Fruit fly (Drosophila melanogaster) whole organism, wandering third instar larva: ENCODE results near the gene Neurochondrin.

Experiments used
- Abd-B ChIP-seq: fragments of >200 bp; optimal IDR thresholded peaks from 2 replicates; lab custom pipeline; 2017; ENCODE audit warnings: missing biosample characterization, missing genetic modification characterization
- CG32264 ChIP-seq: fragments of 200-800 bp; sonication (Bioruptor generic); optimal IDR thresholded peaks from 2 replicates; lab custom pipeline; 2016; ENCODE audit warnings: missing biosample characterization, missing genetic modification characterization
- CG9705 ChIP-seq: fragments of 200-800 bp; sonication (Bioruptor generic); optimal IDR thresholded peaks from 2 replicates; lab custom pipeline; 2018; ENCODE audit warnings: missing biosample characterization, mild to moderate bottlenecking, missing genetic modification characterization
- CrebA ChIP-seq: fragments of 200-800 bp; sonication (Bioruptor generic); optimal IDR thresholded peaks from 2 replicates; lab custom pipeline; 2016; ENCODE audit warnings: missing biosample characterization, mild to moderate bottlenecking, missing genetic modification characterization, borderline replicate concordance
- Dif ChIP-seq: fragments of 200-275, 200-300 bp; sonication (Bioruptor generic); optimal IDR thresholded peaks from 2 replicates; lab custom pipeline; 2018; ENCODE audit warnings: missing biosample characterization, missing genetic modification characterization; ENCODE audit not compliant: partially characterized antibody
- HLH106 ChIP-seq: fragments of 200-800 bp; optimal IDR thresholded peaks from 3 replicates; lab custom pipeline; 2019; ENCODE audit warnings: missing biosample characterization, mild to moderate bottlenecking, missing genetic modification characterization, moderate library complexity
- Hnf4 ChIP-seq: fragments of 200-800 bp; sonication (Bioruptor generic); optimal IDR thresholded peaks from 2 replicates; lab custom pipeline; 2016; ENCODE audit warnings: missing biosample characterization, mild to moderate bottlenecking, missing genetic modification characterization
- Hr78 ChIP-seq: fragments of >200 bp; optimal IDR thresholded peaks from 2 replicates; lab custom pipeline; 2017; ENCODE audit warnings: missing biosample characterization, missing genetic modification characterization
- Hr83 ChIP-seq: fragments of 200-300 bp; sonication (Bioruptor generic); optimal IDR thresholded peaks from 2 replicates; lab custom pipeline; 2016; ENCODE audit warnings: missing biosample characterization, mild to moderate bottlenecking, missing genetic modification characterization, moderate library complexity; ENCODE audit not compliant: poor library complexity, severe bottlenecking
- Jra ChIP-seq: sonication (Bioruptor generic); optimal IDR thresholded peaks from 2 replicates; lab custom pipeline; 2016; ENCODE audit warnings: missing biosample characterization, missing genetic modification characterization
- Mio ChIP-seq: sonication (Bioruptor generic); optimal IDR thresholded peaks from 2 replicates; lab custom pipeline; 2016; ENCODE audit warnings: missing biosample characterization, missing genetic modification characterization
- Myc ChIP-seq: fragments of >200 bp; optimal IDR thresholded peaks from 2 replicates; lab custom pipeline; 2017
- N ChIP-seq: fragments of >200 bp; optimal IDR thresholded peaks from 2 replicates; lab custom pipeline; 2018; ENCODE audit warnings: missing biosample characterization, missing external identifiers, missing genetic modification characterization
- OdsH ChIP-seq: fragments of 200-800 bp; sonication (Bioruptor generic); optimal IDR thresholded peaks from 2 replicates; lab custom pipeline; 2016; ENCODE audit warnings: missing biosample characterization, mild to moderate bottlenecking, missing genetic modification characterization
- Sp1 ChIP-seq: fragments of 200-800 bp; sonication (Bioruptor generic); optimal IDR thresholded peaks from 3 replicates; lab custom pipeline; 2019; ENCODE audit warnings: missing biosample characterization, mild to moderate bottlenecking, missing genetic modification characterization, moderate library complexity
- br ChIP-seq: fragments of 200-800 bp; sonication (Bioruptor generic); optimal IDR thresholded peaks from 2 replicates; lab custom pipeline; 2016; ENCODE audit warnings: missing biosample characterization, missing genetic modification characterization
- dl ChIP-seq, 2 experiments: fragments of 175-275, 200-275 bp in 1 of 2; fragments of 200-275 bp in 1 of 2; sonication (Bioruptor generic); optimal IDR thresholded peaks; lab custom pipeline; 2018; ENCODE audit warnings: mild to moderate bottlenecking in 2 of 2, missing biosample characterization in 2 of 2, missing genetic modification characterization in 2 of 2, moderate library complexity in 2 of 2; ENCODE audit not compliant: partially characterized antibody in 2 of 2, insufficient read depth in 1 of 2
- dmrt93B ChIP-seq: fragments of 200-800 bp; sonication (Bioruptor generic); optimal IDR thresholded peaks from 2 replicates; lab custom pipeline; 2018; ENCODE audit warnings: missing biosample characterization, mild to moderate bottlenecking, missing genetic modification characterization
- ey ChIP-seq: fragments of 200-800 bp; sonication (Bioruptor generic); optimal IDR thresholded peaks from 2 replicates; lab custom pipeline; 2016; ENCODE audit warnings: missing biosample characterization, missing genetic modification characterization
- foxo ChIP-seq, 2 experiments: fragments of 200-800 bp; sonication (Bioruptor generic); optimal IDR thresholded peaks; 2 replicates in 1 of 2; 3 replicates in 1 of 2; lab custom pipeline; 2016 to 2017; ENCODE audit warnings: missing biosample characterization in 2 of 2, missing genetic modification characterization in 2 of 2
- fru ChIP-seq: fragments of 200-800 bp; sonication (Bioruptor generic); optimal IDR thresholded peaks from 3 replicates; lab custom pipeline; 2016; ENCODE audit warnings: missing biosample characterization, mild to moderate bottlenecking, missing genetic modification characterization
- h ChIP-seq: fragments of 200-800 bp; sonication (Bioruptor generic); optimal IDR thresholded peaks from 3 replicates; lab custom pipeline; 2016; ENCODE audit warnings: missing biosample characterization, mild to moderate bottlenecking, missing genetic modification characterization
- jim ChIP-seq: fragments of 175-275, 200-325 bp; sonication (Bioruptor generic); optimal IDR thresholded peaks from 2 replicates; lab custom pipeline; 2016; ENCODE audit warnings: missing biosample characterization, mild to moderate bottlenecking, missing genetic modification characterization
- lola ChIP-seq: fragments of >200 bp; optimal IDR thresholded peaks from 2 replicates; lab custom pipeline; 2017; ENCODE audit warnings: missing biosample characterization, missing genetic modification characterization
- pan ChIP-seq: fragments of >200 bp; optimal IDR thresholded peaks from 2 replicates; lab custom pipeline; 2017
- sv ChIP-seq: fragments of 200-800 bp; sonication (Bioruptor generic); optimal IDR thresholded peaks from 3 replicates; lab custom pipeline; 2016; ENCODE audit warnings: missing biosample characterization, missing genetic modification characterization
- tai ChIP-seq: sonication (Bioruptor generic); optimal IDR thresholded peaks from 2 replicates; lab custom pipeline; 2016; ENCODE audit warnings: missing biosample characterization, missing genetic modification characterization
- usp ChIP-seq: fragments of >200 bp; optimal IDR thresholded peaks from 2 replicates; lab custom pipeline; 2017; ENCODE audit warnings: missing biosample characterization, missing genetic modification characterization
- woc ChIP-seq: sonication (Bioruptor generic); optimal IDR thresholded peaks from 2 replicates; lab custom pipeline; 2016; ENCODE audit warnings: missing biosample characterization, mild to moderate bottlenecking, missing genetic modification characterization

The Neurochondrin gene

DNA sequence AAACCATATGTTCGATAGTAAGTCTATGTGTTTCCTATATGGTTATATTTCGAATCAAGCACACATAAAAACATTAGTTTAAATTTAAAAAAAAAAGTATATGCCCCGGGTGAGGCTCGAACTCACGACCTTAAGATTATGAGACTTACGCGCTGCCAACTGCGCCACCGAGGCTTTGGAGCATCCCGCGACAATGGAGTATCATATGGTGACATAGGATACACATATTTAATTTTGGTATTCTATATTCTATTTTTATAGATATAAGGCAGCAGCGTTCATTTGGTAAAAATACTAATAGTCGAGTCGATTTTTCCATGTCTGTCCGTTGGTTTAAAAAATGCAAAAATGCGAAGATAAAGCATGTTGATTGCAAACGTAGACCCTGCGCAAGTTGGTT lies 27.7 kb downstream of the Neurochondrin start:
- TF ChIP-seq foxo (GFP tag; optimal IDR thresholded peaks at IDR 0.05; lab: Kevin White, UChicago) (no peak), HLH106 (tag; lab: Kevin White, UChicago) (no peak), Hr78 (GFP tag; lab: Kevin White, UChicago) (no peak), Dif (GFP tag; lab: Kevin White, UChicago) (no peak), jim (GFP tag; lab: Kevin White, UChicago) (no peak), Hr83 (GFP tag; lab: Kevin White, UChicago) (no peak), ey (no peak), fru (GFP tag; lab: Kevin White, UChicago) (no peak), Sp1 (GFP tag; lab: Kevin White, UChicago) (no peak), Mio (no peak), dl (GFP tag; optimal IDR thresholded peaks at IDR 0.05; lab: Kevin White, UChicago; ENCODE audit: insufficient read depth in 1 of 2, partially characterized antibody in 2 of 2) (no peak), tai (no peak), usp (GFP tag; lab: Kevin White, UChicago) (no peak), N (GFP tag; lab: Kevin White, UChicago) (no peak), woc (GFP tag; lab: Kevin White, UChicago) (no peak), br (no peak), Abd-B (GFP tag; lab: Kevin White, UChicago) (no peak), lola (no peak), Myc (no peak), OdsH (GFP tag; lab: Kevin White, UChicago) (no peak)

DNA sequence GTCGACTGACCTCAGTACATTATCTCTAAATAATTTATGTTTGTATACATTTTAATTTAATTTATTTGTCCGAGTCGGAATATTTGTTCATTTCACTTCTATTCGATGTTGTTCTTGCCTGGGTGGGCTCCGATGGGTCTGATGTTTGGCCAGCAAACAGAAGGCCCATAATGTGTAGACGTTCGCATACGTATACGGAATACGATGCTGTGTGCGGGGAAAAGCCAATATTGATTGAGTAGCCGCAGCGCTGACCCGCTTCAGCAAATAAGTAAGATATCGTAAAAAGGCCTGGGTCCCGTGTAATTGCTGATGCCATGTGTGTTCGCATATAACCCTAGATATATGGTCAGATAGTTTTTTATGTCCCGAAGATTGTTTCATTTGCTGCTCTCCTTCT lies 36.2 kb downstream of the Neurochondrin start:
- no peak for TF ChIP-seq h
- no peak for TF ChIP-seq Sp1 (GFP tag; lab: Kevin White, UChicago)
- TF ChIP-seq Myc, result no peak
- TF ChIP-seq sv (GFP tag; lab: Kevin White, UChicago), result no peak
- no peak for TF ChIP-seq Hnf4 (GFP tag; lab: Kevin White, UChicago)
- no peak for TF ChIP-seq Jra
- TF ChIP-seq ey, result no peak
- no peak for TF ChIP-seq N (GFP tag; lab: Kevin White, UChicago)
- no peak for TF ChIP-seq CG32264 (GFP tag; lab: Kevin White, UChicago)
- no peak for TF ChIP-seq pan (lab: Kevin White, UChicago)
- TF ChIP-seq CG9705 (GFP tag; lab: Kevin White, UChicago), result no peak
- no peak for TF ChIP-seq Dif (GFP tag; lab: Kevin White, UChicago)
- no peak for TF ChIP-seq CrebA
- no peak for TF ChIP-seq HLH106 (tag; lab: Kevin White, UChicago)
- TF ChIP-seq lola, result no peak
- no peak for TF ChIP-seq dmrt93B
- TF ChIP-seq Abd-B (GFP tag; lab: Kevin White, UChicago), result no peak
